Worm (Caenorhabditis elegans): Measurements from ENCODE around the gene B0416.11.

DNA sequence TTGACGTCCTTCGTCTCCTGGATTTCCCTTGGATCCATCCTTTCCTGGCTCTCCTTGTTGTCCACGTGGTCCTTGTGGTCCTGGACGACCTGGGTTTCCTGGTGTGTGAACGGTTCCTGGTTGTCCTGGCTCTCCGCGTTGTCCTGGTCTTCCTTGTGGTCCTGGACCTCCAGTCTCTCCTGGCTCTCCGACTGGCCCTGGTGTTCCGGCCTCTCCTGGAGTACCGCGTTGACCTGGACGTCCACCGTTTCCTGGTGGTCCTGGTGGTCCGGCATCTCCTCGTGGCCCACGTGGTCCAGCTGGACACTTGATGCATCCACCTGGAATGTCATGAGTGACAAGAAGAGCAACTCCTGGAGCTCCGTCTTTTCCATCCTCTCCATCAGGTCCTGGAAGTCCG is 49.1 kb downstream of the B0416.11 start:
- TF ChIP-seq nhr-11 (tag; optimal IDR thresholded peaks at IDR 0.05) (no peak), pqm-1 (tag; optimal IDR thresholded peaks at IDR 0.05) (no peak), fos-1 (tag; optimal IDR thresholded peaks at IDR 0.05) (no peak), mdl-1 (tag; optimal IDR thresholded peaks at IDR 0.05) (no peak), skn-1 (tag; optimal IDR thresholded peaks at IDR 0.05) (no peak)
